Worm (Caenorhabditis elegans) whole organism, early embryonic: Measurements from ENCODE around the gene skr-20.

Source experiments
- B0310.2 ChIP-seq: sonication (generic microtip); optimal IDR thresholded peaks from 2 replicates; lab custom pipeline; 2016; ENCODE audit warnings: mild to moderate bottlenecking, missing genetic modification characterization, missing compliant biosample characterization
- F13C5.2 ChIP-seq: sonication (generic microtip); optimal IDR thresholded peaks from 2 replicates; lab custom pipeline; 2017; ENCODE audit warnings: mild to moderate bottlenecking, missing genetic modification characterization, inconsistent platforms, missing compliant biosample characterization
- aly-1 ChIP-seq: sonication (generic microtip); optimal IDR thresholded peaks from 2 replicates; lab custom pipeline; 2016; ENCODE audit warnings: missing genetic modification characterization, missing compliant biosample characterization
- ama-1 ChIP-seq: fragments of 150-350 bp; optimal IDR thresholded peaks from 2 replicates; lab custom pipeline; 2014
- ceh-13 ChIP-seq: fragments of 200-800 bp; sonication (Bioruptor generic); optimal IDR thresholded peaks from 2 replicates; lab custom pipeline; 2018; ENCODE audit warnings: mild to moderate bottlenecking, missing genetic modification characterization, missing compliant biosample characterization
- ceh-36 ChIP-seq: sonication (generic microtip); optimal IDR thresholded peaks from 2 replicates; lab custom pipeline; 2016; ENCODE audit warnings: missing genetic modification characterization, inconsistent platforms, missing compliant biosample characterization
- ets-7 ChIP-seq: sonication (generic microtip); optimal IDR thresholded peaks from 2 replicates; lab custom pipeline; 2016; ENCODE audit warnings: missing genotype, missing genetic modification characterization, missing compliant biosample characterization
- flt-1 ChIP-seq: fragments of 200-800 bp; sonication (Bioruptor generic); IDR thresholded peaks from 2 replicates; pipeline ENCODE4 v1.3.6; 2022; ENCODE audit warnings: missing genetic modification characterization, missing compliant biosample characterization
- hmbx-1 ChIP-seq: sonication (generic microtip); optimal IDR thresholded peaks from 2 replicates; lab custom pipeline; 2016; ENCODE audit warnings: mild to moderate bottlenecking, missing genetic modification characterization, missing compliant biosample characterization
- hmg-4 ChIP-seq: fragments of 200-800 bp; sonication (Bioruptor generic); optimal IDR thresholded peaks from 2 replicates; lab custom pipeline; 2018; ENCODE audit warnings: mild to moderate bottlenecking, missing genetic modification characterization, missing compliant biosample characterization
- hnd-1 ChIP-seq: sonication (generic microtip); optimal IDR thresholded peaks from 2 replicates; lab custom pipeline; 2016; ENCODE audit warnings: missing genetic modification characterization, missing compliant biosample characterization
- pes-1 ChIP-seq: fragments of 200-800 bp; sonication (Bioruptor generic); IDR thresholded peaks from 2 replicates; pipeline ENCODE4 v1.3.6; 2022; ENCODE audit warnings: missing genetic modification reagents, missing genetic modification characterization, missing compliant biosample characterization
- scrt-1 ChIP-seq: fragments of 200-800 bp; sonication (Bioruptor generic); IDR thresholded peaks from 2 replicates; pipeline ENCODE4 v1.3.6; 2022; ENCODE audit warnings: missing genetic modification characterization, missing compliant biosample characterization
- sea-1 ChIP-seq: fragments of 200-800 bp; sonication (Bioruptor generic); conservative IDR thresholded peaks from 2 replicates; pipeline ENCODE4 v1.3.6; 2022; ENCODE audit warnings: missing genetic modification characterization, missing compliant biosample characterization
- tbx-11 ChIP-seq: fragments of 200-800 bp; sonication (Bioruptor generic); IDR thresholded peaks from 2 replicates; pipeline ENCODE4 v1.3.6; 2022; ENCODE audit warnings: missing genetic modification characterization, missing compliant biosample characterization
- tbx-37 ChIP-seq: fragments of 200-800 bp; sonication (Bioruptor generic); conservative IDR thresholded peaks from 2 replicates; pipeline ENCODE4 v1.3.6; 2022; ENCODE audit warnings: missing genetic modification reagents, missing genetic modification characterization, missing compliant biosample characterization
- tra-4 ChIP-seq: sonication (generic microtip); optimal IDR thresholded peaks from 2 replicates; lab custom pipeline; 2017; ENCODE audit warnings: missing genetic modification characterization, missing compliant biosample characterization

skr-20 gene

ce11 chrX:13216802-13217201 is 6.5 kb downstream of the skr-20 start, which contains the start of gene R12H7.4:
R12H7.4 (plus strand) TSS chrX:13217102.
- no peak for TF ChIP-seq tbx-11
- TF ChIP-seq flt-1 (GFP tag; lab: Robert Waterston, UW): no peak
- TF ChIP-seq hnd-1 (tag; lab: Kevin White, UChicago): no peak
- TF ChIP-seq aly-1 (tag; lab: Kevin White, UChicago): no peak
- no peak for TF ChIP-seq hmbx-1 (tag; lab: Kevin White, UChicago)
- TF ChIP-seq hmg-4 (GFP tag; lab: Kevin White, UChicago): no peak
- TF ChIP-seq F13C5.2: no peak
- no peak for TF ChIP-seq ama-1 (lab: Kevin White, UChicago)

DNA sequence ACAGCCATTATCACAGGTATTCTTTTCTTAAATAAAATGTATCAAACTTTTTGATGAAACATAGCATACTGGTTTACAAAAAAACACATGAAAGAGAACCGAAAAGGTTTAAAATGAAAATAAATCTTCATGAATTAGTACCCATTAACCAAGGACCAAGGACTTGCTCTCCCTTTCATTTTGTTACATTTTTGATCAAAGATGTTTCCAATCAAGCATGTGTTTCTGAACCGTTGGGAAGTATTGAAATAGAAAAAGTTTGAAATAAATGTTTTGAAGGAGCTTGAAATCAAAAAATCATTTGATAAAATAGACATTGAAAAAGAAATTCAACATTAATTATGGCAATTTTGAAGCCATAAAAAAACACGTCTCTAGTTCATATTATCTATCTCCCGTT is 10.8 kb downstream of the skr-20 start:
- TF ChIP-seq ceh-13 (GFP tag; lab: Kevin White, UChicago) (no peak), ceh-36 (tag; lab: Kevin White, UChicago) (no peak), flt-1 (GFP tag; lab: Robert Waterston, UW) (no peak), hmbx-1 (tag; lab: Kevin White, UChicago) (no peak), B0310.2 (tag; lab: Kevin White, UChicago) (no peak), tbx-11 (no peak), ama-1 (lab: Kevin White, UChicago) (no peak)

DNA sequence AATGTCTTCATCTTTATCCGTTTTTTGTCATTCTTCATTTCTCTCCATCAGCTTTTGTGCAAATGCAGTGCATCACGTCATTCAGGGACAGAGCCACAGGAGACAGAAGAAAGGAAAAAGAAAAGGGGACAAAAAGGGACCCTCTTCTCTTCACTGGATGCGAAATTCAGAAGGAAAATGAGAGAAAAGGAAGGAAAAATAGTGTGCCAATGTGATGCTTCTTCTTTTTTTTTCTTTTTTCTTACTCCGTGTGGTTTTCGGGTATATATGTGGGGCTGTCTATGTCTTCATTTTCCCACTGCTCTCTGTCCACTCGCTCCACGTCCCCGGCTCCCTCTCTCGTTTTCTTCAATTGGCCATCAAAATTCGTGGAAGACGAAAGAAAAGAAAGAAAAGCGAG is 12.9 kb downstream of the skr-20 start:
- TF ChIP-seq pes-1 (GFP tag; lab: Robert Waterston, UW) (no peak), aly-1 (tag; lab: Kevin White, UChicago) (no peak), B0310.2 (tag; lab: Kevin White, UChicago) (no peak)

DNA sequence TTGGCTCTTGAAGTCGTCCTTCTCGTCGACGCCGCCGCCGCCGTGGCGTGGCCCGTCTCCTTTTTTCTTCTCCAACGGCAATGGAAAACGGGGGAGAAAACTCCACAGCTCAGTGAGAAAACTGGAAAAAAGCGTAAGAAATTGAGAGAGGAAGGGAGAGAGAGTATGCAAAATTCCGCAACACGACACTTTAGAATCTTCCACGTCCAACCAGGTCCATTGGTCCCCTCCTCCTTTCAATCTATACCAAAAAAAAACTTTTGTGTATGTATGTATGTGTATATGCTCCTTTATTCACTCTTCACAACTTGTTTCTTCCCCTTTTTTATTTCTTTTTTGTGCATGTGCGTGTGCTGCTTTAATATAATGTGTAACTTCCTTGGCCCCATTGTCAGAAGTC is 14.3 kb downstream of the skr-20 start:
- no peak for TF ChIP-seq flt-1 (GFP tag; lab: Robert Waterston, UW)

DNA sequence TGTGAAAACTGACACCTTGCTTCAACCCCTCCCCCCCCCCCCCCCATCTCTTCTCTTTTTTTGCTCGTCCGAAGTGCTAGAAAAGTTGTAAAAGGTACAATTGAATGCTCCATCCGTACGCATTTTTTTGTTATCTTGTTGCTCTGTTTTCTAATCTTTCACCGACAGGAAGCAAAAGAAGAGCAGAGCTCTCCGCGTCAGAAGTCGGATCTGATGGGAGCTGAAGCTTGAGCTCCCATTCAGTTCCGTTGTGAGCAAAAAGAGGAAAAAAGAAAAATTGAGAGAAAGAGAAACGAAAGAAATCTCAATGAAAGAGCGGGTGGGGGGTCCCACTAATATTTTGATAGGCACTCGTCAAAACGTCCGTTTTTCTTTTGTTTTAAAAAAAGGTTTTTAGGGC is 16.4 kb downstream of the skr-20 start:
- no peak for TF ChIP-seq scrt-1
- TF ChIP-seq aly-1 (tag; lab: Kevin White, UChicago): no peak
- no peak for TF ChIP-seq hmg-4 (GFP tag; lab: Kevin White, UChicago)
- no peak for TF ChIP-seq tra-4 (tag; lab: Kevin White, UChicago)
- TF ChIP-seq F13C5.2: no peak
- no peak for TF ChIP-seq ceh-36 (tag; lab: Kevin White, UChicago)
- TF ChIP-seq tbx-37 (GFP tag; lab: Robert Waterston, UW): no peak
- no peak for TF ChIP-seq ama-1 (lab: Kevin White, UChicago)
- TF ChIP-seq flt-1 (GFP tag; lab: Robert Waterston, UW): no peak
- TF ChIP-seq tbx-11: no peak
- TF ChIP-seq sea-1 (GFP tag; lab: Robert Waterston, UW): no peak
- TF ChIP-seq ets-7: no peak
- TF ChIP-seq hnd-1 (tag; lab: Kevin White, UChicago): no peak
- no peak for TF ChIP-seq B0310.2 (tag; lab: Kevin White, UChicago)
- TF ChIP-seq pes-1 (GFP tag; lab: Robert Waterston, UW): no peak
- TF ChIP-seq hmbx-1 (tag; lab: Kevin White, UChicago): no peak
- TF ChIP-seq ceh-13 (GFP tag; lab: Kevin White, UChicago): no peak

- no peak for TF ChIP-seq aly-1 (tag; lab: Kevin White, UChicago)
- TF ChIP-seq tbx-11: no peak
- no peak for TF ChIP-seq ets-7
- TF ChIP-seq sea-1 (GFP tag; lab: Robert Waterston, UW): no peak
- TF ChIP-seq flt-1 (GFP tag; lab: Robert Waterston, UW): no peak
- TF ChIP-seq hnd-1 (tag; lab: Kevin White, UChicago): no peak
Observed at ce11 chrX:13206011-13206410, 17.3 kb downstream of the skr-20 start.

DNA sequence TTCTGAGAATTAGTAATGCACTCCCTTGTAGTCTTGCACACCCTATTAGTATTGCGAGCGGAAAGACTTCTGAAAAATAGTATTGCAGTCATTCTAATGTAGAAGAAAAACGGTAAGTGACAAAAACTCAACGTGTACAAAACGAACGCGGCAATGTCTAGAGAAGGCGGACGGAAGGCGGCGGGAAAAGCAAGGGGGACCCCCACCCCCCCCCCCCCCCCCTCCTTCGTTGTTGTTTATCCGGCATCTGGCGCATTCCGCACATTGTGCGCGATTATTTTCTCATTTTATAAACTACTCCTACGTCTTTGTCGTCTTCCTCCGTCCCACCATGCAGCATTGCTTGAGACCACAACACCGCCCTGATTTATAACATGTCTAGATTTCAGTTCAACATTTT is 21.0 kb downstream of the skr-20 start:
- TF ChIP-seq ceh-36 (tag; lab: Kevin White, UChicago): no peak
- TF ChIP-seq tbx-11: no peak
- TF ChIP-seq hmg-4 (GFP tag; lab: Kevin White, UChicago): no peak
- no peak for TF ChIP-seq hnd-1 (tag; lab: Kevin White, UChicago)
- TF ChIP-seq sea-1 (GFP tag; lab: Robert Waterston, UW): no peak
- TF ChIP-seq ama-1 (lab: Kevin White, UChicago): no peak
- no peak for TF ChIP-seq F13C5.2
- no peak for TF ChIP-seq aly-1 (tag; lab: Kevin White, UChicago)
- no peak for TF ChIP-seq tra-4 (tag; lab: Kevin White, UChicago)
- no peak for TF ChIP-seq ets-7
- TF ChIP-seq B0310.2 (tag; lab: Kevin White, UChicago): no peak
- no peak for TF ChIP-seq pes-1 (GFP tag; lab: Robert Waterston, UW)
- TF ChIP-seq scrt-1: no peak
- TF ChIP-seq flt-1 (GFP tag; lab: Robert Waterston, UW): no peak
- no peak for TF ChIP-seq hmbx-1 (tag; lab: Kevin White, UChicago)
- no peak for TF ChIP-seq tbx-37 (GFP tag; lab: Robert Waterston, UW)
- TF ChIP-seq ceh-13 (GFP tag; lab: Kevin White, UChicago): no peak

ce11 chrX:13201401-13201800 is 21.9 kb downstream of the skr-20 start, which contains the start of gene unc-9:
unc-9 (plus strand) TSS chrX:13201770.
- TF ChIP-seq ets-7 (no peak), ceh-13 (GFP tag; lab: Kevin White, UChicago) (no peak), sea-1 (GFP tag; lab: Robert Waterston, UW) (no peak)

DNA sequence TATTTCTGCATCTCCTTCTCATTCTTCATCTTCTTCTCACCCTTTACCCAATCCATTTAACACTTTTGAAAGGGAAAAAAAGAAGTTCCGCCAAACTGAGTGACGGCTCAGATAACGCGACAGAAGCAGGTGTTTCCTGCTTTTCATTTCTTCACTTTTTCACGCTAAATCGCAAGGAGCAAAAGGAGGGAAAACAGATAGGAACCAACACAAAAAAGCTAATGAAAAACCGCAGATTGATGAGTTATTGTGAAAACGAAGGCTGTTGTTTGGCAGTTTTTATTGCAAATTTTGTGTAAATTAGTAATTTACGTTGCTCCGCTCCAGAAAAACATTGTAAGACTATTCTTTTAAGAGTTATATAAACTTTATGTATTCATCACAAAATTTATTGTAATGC is 23.0 kb downstream of the skr-20 start:
- no peak for TF ChIP-seq ama-1 (lab: Kevin White, UChicago)
